Fruit fly (Drosophila melanogaster) S2 (cell line): ENCODE measurements around the gene Tcs3.

Experiments used
- CG8478 ChIP-seq: fragments of >200 bp; optimal IDR thresholded peaks from 2 replicates; lab custom pipeline; 2018
- CTCF ChIP-seq, 2 experiments: fragments of >200 bp; optimal IDR thresholded peaks; 2 replicates each; lab custom pipeline; 2018

Tcs3 gene

dm6 chr3L:16384145-16384705, 32.4 kb downstream of the Tcs3 start:
- TF ChIP-seq CTCF (optimal IDR thresholded peaks at IDR 0.05; lab: Kevin White, UChicago), result no peak
- TF ChIP-seq CG8478 (lab: Kevin White, UChicago), result no peak

- TF ChIP-seq CTCF (optimal IDR thresholded peaks at IDR 0.05; lab: Kevin White, UChicago) (no peak), CG8478 (lab: Kevin White, UChicago) (no peak)
Observed at dm6 chr3L:16385252-16385879, 33.6 kb downstream of the Tcs3 start.

dm6 chr3L:16385880-16386584, 34.2 kb downstream of the Tcs3 start, which contains the start of the genes Agpat3 and RAF2:
Gene Agpat3 (minus strand): TSS chr3L:16385957.
Gene RAF2 (plus strand): TSS chr3L:16386327.
- no peak for TF ChIP-seq CTCF (optimal IDR thresholded peaks at IDR 0.05; lab: Kevin White, UChicago)
- TF ChIP-seq CG8478 (lab: Kevin White, UChicago), result no peak

- TF ChIP-seq CG8478 (lab: Kevin White, UChicago) (no peak), CTCF (optimal IDR thresholded peaks at IDR 0.05; lab: Kevin White, UChicago) (no peak)
Observed at dm6 chr3L:16390793-16391192, 39.0 kb downstream of the Tcs3 start.

- no peak for TF ChIP-seq CG8478 (lab: Kevin White, UChicago)
- TF ChIP-seq CTCF (optimal IDR thresholded peaks at IDR 0.05; lab: Kevin White, UChicago), result no peak
Observed at dm6 chr3L:16391257-16391656, 39.5 kb downstream of the Tcs3 start.

- no peak for TF ChIP-seq CTCF (optimal IDR thresholded peaks at IDR 0.05; lab: Kevin White, UChicago)
- TF ChIP-seq CG8478 (lab: Kevin White, UChicago), result no peak
Observed at dm6 chr3L:16392203-16392800, 40.5 kb downstream of the Tcs3 start.

- TF ChIP-seq CG8478 (lab: Kevin White, UChicago), result no peak
- TF ChIP-seq CTCF (optimal IDR thresholded peaks at IDR 0.05; lab: Kevin White, UChicago), result no peak
Observed at dm6 chr3L:16392874-16393273, 41.1 kb downstream of the Tcs3 start.

- TF ChIP-seq CTCF (optimal IDR thresholded peaks at IDR 0.05; lab: Kevin White, UChicago) (no peak), CG8478 (lab: Kevin White, UChicago) (no peak)
Observed at dm6 chr3L:16393700-16394099, 41.9 kb downstream of the Tcs3 start.

dm6 chr3L:16394506-16394905, 42.7 kb downstream of the Tcs3 start, which contains the start of gene Gagr:
Gene Gagr (plus strand): TSS chr3L:16394586.
- TF ChIP-seq CTCF (optimal IDR thresholded peaks at IDR 0.05; lab: Kevin White, UChicago) (no peak), CG8478 (lab: Kevin White, UChicago) (no peak)

- TF ChIP-seq CG8478 (lab: Kevin White, UChicago) (no peak), CTCF (optimal IDR thresholded peaks at IDR 0.05; lab: Kevin White, UChicago) (no peak)
Observed at dm6 chr3L:16400175-16400574, 48.4 kb downstream of the Tcs3 start, which contains the start of gene CG44836. Gene CG44836 (minus strand): TSS chr3L:16400275.

dm6 chr3L:16402253-16402652, 50.5 kb downstream of the Tcs3 start:
- TF ChIP-seq CG8478 (lab: Kevin White, UChicago), result no peak
- no peak for TF ChIP-seq CTCF (optimal IDR thresholded peaks at IDR 0.05; lab: Kevin White, UChicago)
